Worm (Caenorhabditis elegans) whole organism, midembryonic: ENCODE data around the gene C13B4.1.

Experiments used
- T22C8.4 ChIP-seq: fragments of 200-800 bp; sonication (Bioruptor generic); IDR thresholded peaks from 2 replicates; pipeline ENCODE4 v1.3.6; 2022; ENCODE audit warnings: missing genetic modification characterization, missing compliant biosample characterization
- cog-1 ChIP-seq: sonication (generic microtip); optimal IDR thresholded peaks from 2 replicates; lab custom pipeline; 2016; ENCODE audit warnings: missing genetic modification characterization, missing compliant biosample characterization
- flt-1 ChIP-seq: fragments of 200-800 bp; sonication (Bioruptor generic); IDR thresholded peaks from 2 replicates; pipeline ENCODE4 v1.3.6; 2022; ENCODE audit warnings: missing genetic modification characterization, missing compliant biosample characterization
- klf-2 ChIP-seq: fragments of 200-800 bp; sonication (Bioruptor generic); conservative IDR thresholded peaks from 2 replicates; pipeline ENCODE4 v1.3.6; 2022; ENCODE audit warnings: missing genetic modification reagents, missing genetic modification characterization, missing compliant biosample characterization
- med-1 ChIP-seq: sonication (generic microtip); optimal IDR thresholded peaks from 2 replicates; lab custom pipeline; 2017; ENCODE audit warnings: missing genetic modification characterization, mild to moderate bottlenecking, missing compliant biosample characterization, antibody characterized with exemption, missing genetic modification reagents; ENCODE audit not compliant: insufficient read depth
- ref-1 ChIP-seq: fragments of 200-800 bp; sonication (Bioruptor generic); conservative IDR thresholded peaks from 2 replicates; pipeline ENCODE4 v1.3.6; 2022; ENCODE audit warnings: missing genetic modification reagents, missing genetic modification characterization, missing compliant biosample characterization
- tab-1 ChIP-seq: fragments of 200-800 bp; sonication (Bioruptor generic); IDR thresholded peaks from 2 replicates; pipeline ENCODE4 v1.3.6; 2022; ENCODE audit warnings: missing genetic modification characterization, missing compliant biosample characterization
- ztf-23 ChIP-seq: fragments of 200-800 bp; sonication (Bioruptor generic); IDR thresholded peaks from 2 replicates; pipeline ENCODE4 v1.3.6; 2022; ENCODE audit warnings: missing genetic modification reagents, missing genetic modification characterization, missing compliant biosample characterization
- ztf-29 ChIP-seq: fragments of 200-800 bp; sonication (Bioruptor generic); IDR thresholded peaks from 2 replicates; pipeline ENCODE4 v1.3.6; 2022; ENCODE audit warnings: missing genetic modification reagents, missing genetic modification characterization, missing compliant biosample characterization

C13B4.1 gene

DNA sequence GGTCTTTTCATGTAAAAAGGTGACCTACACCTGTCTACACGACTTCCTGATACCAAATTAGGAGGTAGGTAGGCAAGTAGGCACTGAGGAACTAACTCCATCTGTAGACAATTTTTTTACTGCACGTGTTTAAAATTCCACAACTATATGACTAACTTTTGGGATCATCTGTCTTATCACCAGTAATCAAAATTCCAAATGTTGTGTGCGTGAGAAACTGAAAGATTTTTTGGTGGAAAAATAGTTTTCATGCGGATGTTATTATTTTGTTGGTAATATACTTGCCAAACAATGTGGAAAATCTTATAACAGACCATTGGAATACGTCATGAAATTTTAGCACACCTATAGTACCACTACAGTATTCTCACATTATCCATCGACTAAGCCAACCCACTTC lies 31.8 kb upstream of the C13B4.1 start, which contains the start of gene K10H10.13:
Gene K10H10.13 (minus strand): TSS at position 101 of the 400 bp plus-strand sequence.
- no peak for TF ChIP-seq ztf-23 (GFP tag; lab: Robert Waterston, UW)
- TF ChIP-seq flt-1 (GFP tag; lab: Robert Waterston, UW): no peak
- no peak for TF ChIP-seq tab-1 (GFP tag; lab: Robert Waterston, UW)
- no peak for TF ChIP-seq ztf-29
- no peak for TF ChIP-seq ref-1 (GFP tag; lab: Robert Waterston, UW)
- no peak for TF ChIP-seq T22C8.4 (GFP tag; lab: Robert Waterston, UW)
- no peak for TF ChIP-seq cog-1 (tag; lab: Kevin White, UChicago)
- no peak for TF ChIP-seq klf-2 (GFP tag; lab: Robert Waterston, UW)
- no peak for TF ChIP-seq med-1

DNA sequence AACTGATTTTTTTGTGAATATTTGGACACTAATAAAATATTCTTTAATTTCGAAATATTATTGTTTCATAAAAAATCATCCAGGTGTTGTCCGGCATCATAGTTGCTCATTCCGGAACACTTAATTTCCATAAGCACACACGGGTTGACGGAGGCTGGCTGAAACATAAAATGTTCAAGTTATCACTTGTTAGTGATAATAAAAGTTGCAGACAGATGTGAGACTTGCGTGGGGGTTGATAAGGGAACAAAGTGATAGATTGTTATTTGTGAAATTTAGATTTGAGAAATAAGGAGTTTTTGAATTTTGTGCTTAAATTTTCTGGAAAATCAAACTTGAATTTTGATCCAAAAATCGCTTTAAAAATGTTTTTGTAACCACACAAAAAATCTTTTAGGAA lies 30.7 kb upstream of the C13B4.1 start:
- TF ChIP-seq cog-1 (tag; lab: Kevin White, UChicago) (no peak), ztf-29 (no peak), med-1 (no peak), tab-1 (GFP tag; lab: Robert Waterston, UW) (no peak), klf-2 (GFP tag; lab: Robert Waterston, UW) (no peak), flt-1 (GFP tag; lab: Robert Waterston, UW) (no peak), ztf-23 (GFP tag; lab: Robert Waterston, UW) (no peak), T22C8.4 (GFP tag; lab: Robert Waterston, UW) (no peak), ref-1 (GFP tag; lab: Robert Waterston, UW) (no peak)

DNA sequence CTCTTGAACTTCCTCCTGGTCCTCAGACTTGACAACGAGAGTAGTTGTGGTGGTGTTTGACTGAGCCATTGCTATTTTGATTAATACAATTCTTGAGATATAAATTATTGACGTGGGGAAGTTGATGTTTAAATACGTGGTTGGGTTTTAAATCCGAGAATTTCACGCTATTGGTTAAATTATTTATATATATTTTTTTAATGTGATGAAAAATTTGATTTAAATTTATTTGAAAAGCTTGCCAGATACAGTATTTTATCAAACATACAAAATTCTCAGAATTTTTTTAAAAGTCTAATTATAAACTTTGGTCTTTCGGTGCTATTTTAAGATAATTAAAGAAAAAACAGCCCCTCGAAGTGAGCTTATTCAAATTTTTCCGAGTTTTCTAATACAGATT lies 28.1 kb upstream of the C13B4.1 start, which contains the start of the genes K10H10.7 and K10H10.10:
Gene K10H10.7 (minus strand): TSS at position 101 of the 400 bp plus-strand sequence.
Gene K10H10.10 (plus strand): TSS at position 204 of the 400 bp plus-strand sequence.
- no peak for TF ChIP-seq ztf-23 (GFP tag; lab: Robert Waterston, UW)
- no peak for TF ChIP-seq klf-2 (GFP tag; lab: Robert Waterston, UW)
- TF ChIP-seq ztf-29: no peak
- no peak for TF ChIP-seq T22C8.4 (GFP tag; lab: Robert Waterston, UW)
- TF ChIP-seq cog-1 (tag; lab: Kevin White, UChicago): no peak
- TF ChIP-seq med-1: no peak
- TF ChIP-seq ref-1 (GFP tag; lab: Robert Waterston, UW): no peak

DNA sequence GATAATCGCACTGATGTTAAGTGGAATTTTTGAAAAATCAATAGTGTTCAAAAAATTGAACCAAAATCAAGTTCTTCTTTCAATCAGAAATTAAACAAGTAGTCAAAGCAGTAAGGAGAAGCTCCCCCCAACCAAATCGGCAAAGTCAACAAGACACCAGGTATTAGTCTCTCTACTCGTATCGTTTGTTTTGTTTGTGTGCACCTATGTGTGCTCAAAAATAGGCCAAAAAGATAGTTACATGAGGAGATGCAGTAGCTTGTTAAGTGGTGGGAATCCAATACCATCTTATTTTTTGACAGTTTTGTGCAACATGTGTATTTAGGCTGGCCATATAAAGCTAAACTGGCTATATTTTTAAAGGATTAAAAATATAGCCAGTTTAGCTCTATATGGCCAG lies 26.8 kb upstream of the C13B4.1 start, which contains the start of gene K10H10.12:
Gene K10H10.12 (minus strand): TSS at position 101 of the 400 bp plus-strand sequence.
- TF ChIP-seq tab-1 (GFP tag; lab: Robert Waterston, UW) (no peak), ztf-29 (no peak), med-1 (no peak), klf-2 (GFP tag; lab: Robert Waterston, UW) (no peak), ztf-23 (GFP tag; lab: Robert Waterston, UW) (no peak), T22C8.4 (GFP tag; lab: Robert Waterston, UW) (no peak), cog-1 (tag; lab: Kevin White, UChicago) (no peak), flt-1 (GFP tag; lab: Robert Waterston, UW) (no peak), ref-1 (GFP tag; lab: Robert Waterston, UW) (no peak)

DNA sequence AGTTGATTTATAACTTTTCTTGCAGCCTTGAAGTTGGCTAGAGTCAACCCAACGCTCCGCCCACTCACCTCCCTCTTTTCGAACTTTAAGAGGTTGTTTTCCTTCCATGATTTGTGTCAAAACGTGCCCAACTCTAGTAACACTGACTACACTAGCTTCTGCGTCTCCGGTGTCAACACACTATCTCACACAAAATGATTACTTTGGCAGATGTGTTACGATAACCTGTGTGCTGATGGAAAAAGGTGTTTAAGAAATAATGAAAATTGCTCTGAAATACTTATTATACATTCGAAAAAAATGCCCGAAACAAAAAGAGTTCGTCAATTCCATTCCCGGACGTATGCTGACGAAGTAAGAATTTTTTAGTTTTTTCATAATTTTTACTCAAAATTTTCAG lies 23.6 kb upstream of the C13B4.1 start, which contains the start of gene K10H10.6:
Gene K10H10.6 (plus strand): TSS at position 301 of the 400 bp plus-strand sequence.
- TF ChIP-seq ref-1 (GFP tag; lab: Robert Waterston, UW) (no peak), med-1 (no peak), flt-1 (GFP tag; lab: Robert Waterston, UW) (no peak), ztf-29 (no peak), tab-1 (GFP tag; lab: Robert Waterston, UW) (no peak), ztf-23 (GFP tag; lab: Robert Waterston, UW) (no peak), cog-1 (tag; lab: Kevin White, UChicago) (no peak), klf-2 (GFP tag; lab: Robert Waterston, UW) (no peak), T22C8.4 (GFP tag; lab: Robert Waterston, UW) (no peak)

DNA sequence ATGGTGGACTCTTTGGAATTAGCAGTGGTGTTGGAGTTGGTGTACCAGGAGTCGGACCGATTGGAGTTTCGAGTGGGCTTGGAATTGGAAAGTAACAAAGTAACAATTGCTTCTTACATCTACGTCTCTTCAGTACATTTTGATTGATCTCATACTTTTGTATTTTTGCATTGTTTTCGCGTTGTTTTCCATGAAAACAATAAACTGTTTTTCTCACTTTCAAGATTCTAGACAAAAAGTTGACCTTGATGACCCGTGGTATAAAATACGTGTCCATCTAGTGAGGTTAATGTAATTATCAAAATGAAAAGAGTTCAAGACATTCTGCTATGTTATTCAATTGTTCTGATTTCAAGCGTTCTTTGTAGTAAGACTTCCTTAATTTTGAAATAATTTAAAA lies 22.0 kb upstream of the C13B4.1 start, which contains the start of gene K10H10.5:
Gene K10H10.5 (plus strand): TSS at position 301 of the 400 bp plus-strand sequence.
- TF ChIP-seq klf-2 (GFP tag; lab: Robert Waterston, UW) (no peak), ztf-23 (GFP tag; lab: Robert Waterston, UW) (no peak), tab-1 (GFP tag; lab: Robert Waterston, UW) (no peak), T22C8.4 (GFP tag; lab: Robert Waterston, UW) (no peak), cog-1 (tag; lab: Kevin White, UChicago) (no peak), flt-1 (GFP tag; lab: Robert Waterston, UW) (no peak), ref-1 (GFP tag; lab: Robert Waterston, UW) (no peak), med-1 (no peak), ztf-29 (no peak)

DNA sequence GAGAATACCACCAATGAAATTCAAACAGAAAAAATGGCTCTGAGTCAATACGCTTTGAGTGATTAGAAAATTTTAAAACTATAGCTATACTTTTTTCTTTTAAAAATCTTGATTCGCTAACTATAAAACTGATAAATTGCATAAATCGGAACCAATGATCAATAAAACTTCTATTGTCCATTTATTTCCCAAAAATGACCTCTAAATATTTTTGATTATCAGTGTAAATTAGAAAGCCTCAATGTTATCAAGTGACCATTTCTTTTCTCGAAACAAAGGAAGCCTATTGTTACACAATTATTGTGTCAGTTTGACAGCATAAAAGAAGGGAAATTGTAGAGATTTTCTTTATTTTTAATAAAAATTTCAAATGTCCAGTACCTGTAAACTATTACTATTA lies 20.7 kb upstream of the C13B4.1 start, which contains the start of gene K10H10.4:
Gene K10H10.4 (plus strand): TSS at position 301 of the 400 bp plus-strand sequence.
- no peak for TF ChIP-seq cog-1 (tag; lab: Kevin White, UChicago)
- no peak for TF ChIP-seq flt-1 (GFP tag; lab: Robert Waterston, UW)
- no peak for TF ChIP-seq med-1
- TF ChIP-seq ref-1 (GFP tag; lab: Robert Waterston, UW): no peak
- TF ChIP-seq T22C8.4 (GFP tag; lab: Robert Waterston, UW): no peak
- no peak for TF ChIP-seq ztf-29

DNA sequence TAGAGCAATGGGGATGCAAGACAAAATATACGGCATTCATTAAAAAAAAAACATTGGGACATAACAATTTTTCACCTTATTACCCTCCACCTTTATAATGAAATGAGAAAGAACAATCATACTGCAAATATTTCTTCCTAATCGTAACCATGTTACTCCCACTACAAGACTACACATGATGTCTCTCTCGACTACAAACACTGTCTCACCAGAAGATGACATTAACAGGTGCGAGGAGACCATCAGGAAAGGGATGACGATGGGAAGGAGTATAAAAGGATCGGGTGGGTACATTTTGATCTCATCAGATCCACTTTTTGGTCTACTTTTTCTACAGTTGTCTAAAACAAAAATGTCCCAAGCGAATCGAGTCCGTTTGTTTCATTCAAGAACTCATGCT lies 18.4 kb upstream of the C13B4.1 start, which contains the start of gene dhs-8:
Gene dhs-8 (plus strand): TSS at position 179 of the 400 bp plus-strand sequence.
- TF ChIP-seq flt-1 (GFP tag; lab: Robert Waterston, UW) (no peak), T22C8.4 (GFP tag; lab: Robert Waterston, UW) (no peak), ref-1 (GFP tag; lab: Robert Waterston, UW) (no peak), cog-1 (tag; lab: Kevin White, UChicago) (no peak), med-1 (no peak), ztf-23 (GFP tag; lab: Robert Waterston, UW) (no peak), ztf-29 (no peak), tab-1 (GFP tag; lab: Robert Waterston, UW) (no peak)

DNA sequence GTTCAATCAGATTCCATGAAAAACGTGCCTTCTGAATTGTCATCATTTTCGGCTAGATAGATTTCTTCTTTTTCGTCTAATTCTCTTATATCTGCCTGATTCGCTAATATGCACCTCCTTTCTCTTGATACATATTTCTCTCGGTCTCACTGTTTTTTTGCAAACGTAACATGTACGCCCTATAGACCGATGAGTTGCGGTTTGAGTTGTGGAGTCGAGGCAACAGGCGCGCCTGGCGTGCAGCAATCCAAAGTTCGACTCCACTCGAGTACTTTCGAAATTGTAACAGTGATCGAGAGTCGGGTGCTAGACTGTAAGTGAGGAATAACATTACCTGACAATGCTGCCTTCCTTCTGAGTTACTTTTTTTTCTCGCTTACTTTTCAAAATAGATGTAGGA lies 17.4 kb upstream of the C13B4.1 start:
- TF ChIP-seq ztf-23 (GFP tag; lab: Robert Waterston, UW) (peak; percentile 92), ztf-29 (peak; percentile 90), klf-2 (GFP tag; lab: Robert Waterston, UW) (peak; percentile 88), cog-1 (tag; lab: Kevin White, UChicago) (peak; percentile 92), flt-1 (GFP tag; lab: Robert Waterston, UW) (peak; percentile 96), med-1 (peak; percentile 72), T22C8.4 (GFP tag; lab: Robert Waterston, UW) (peak; percentile 87), ref-1 (GFP tag; lab: Robert Waterston, UW) (peak; percentile 82), tab-1 (GFP tag; lab: Robert Waterston, UW) (peak; percentile 92)
